Fruit fly (Drosophila melanogaster) whole organism: ENCODE measurements around the gene CG13305.

Source experiments
- CG8478 ChIP-seq: fragments of >200 bp; optimal IDR thresholded peaks from 2 replicates; lab custom pipeline; 2018; ENCODE audit warnings: inconsistent platforms
- Dll ChIP-seq: fragments of >200 bp; optimal IDR thresholded peaks from 2 replicates; lab custom pipeline; 2017
- EcR ChIP-seq, 2 experiments: fragments of >200 bp; optimal IDR thresholded peaks; 2 replicates each; lab custom pipeline; 2017; ENCODE audit warnings: missing biosample characterization in 2 of 2, missing genetic modification characterization in 2 of 2, missing genetic modification reagents in 2 of 2
- pan ChIP-seq: fragments of >200 bp; optimal IDR thresholded peaks from 2 replicates; lab custom pipeline; 2017
- psq ChIP-seq: fragments of >200 bp; optimal IDR thresholded peaks from 2 replicates; lab custom pipeline; 2017
- usp ChIP-seq: fragments of >200 bp; optimal IDR thresholded peaks from 2 replicates; lab custom pipeline; 2017; ENCODE audit warnings: missing biosample characterization, missing genetic modification characterization, mixed read lengths

CG13305 gene

DNA sequence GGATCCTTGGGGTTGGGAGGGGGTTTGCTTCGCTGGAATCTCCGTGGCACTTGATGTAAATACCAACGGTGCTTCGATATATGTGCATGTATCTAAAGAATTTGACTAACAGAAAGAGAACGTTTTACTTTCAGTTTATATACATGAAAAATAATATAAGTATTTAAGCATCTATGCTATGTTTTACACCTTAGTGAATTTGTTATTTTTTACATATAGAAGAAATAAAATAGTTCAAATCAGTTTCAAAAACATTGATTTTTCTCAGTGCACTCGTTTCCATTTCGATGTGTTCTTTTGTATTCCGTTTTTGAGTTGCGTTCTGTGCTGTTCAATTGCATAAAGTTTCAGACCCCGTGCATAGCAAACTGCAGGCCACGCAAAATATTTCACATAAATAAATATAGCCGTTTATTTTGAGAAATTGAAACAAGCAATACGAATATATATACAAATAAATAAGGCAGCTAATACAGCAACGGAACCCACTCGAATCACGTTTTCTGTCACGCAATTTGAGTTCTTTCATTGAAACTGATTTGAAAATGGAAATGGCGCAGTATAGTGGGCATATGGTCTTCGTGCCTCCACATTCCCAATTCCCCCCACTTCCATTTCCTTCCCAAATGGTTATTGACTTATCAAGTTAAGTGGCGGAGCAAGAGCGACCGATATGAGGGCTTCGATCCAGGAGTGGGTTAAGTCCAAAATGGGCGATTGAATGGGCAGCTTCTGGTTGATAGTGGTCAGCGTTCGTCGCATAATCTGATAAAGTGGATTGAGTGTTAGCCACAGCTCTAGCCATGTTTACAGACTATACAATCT is 36.1 kb upstream of the CG13305 start:
- TF ChIP-seq usp (GFP tag; lab: Kevin White, UChicago) = no peak
- TF ChIP-seq CG8478 (lab: Kevin White, UChicago) = no peak
- TF ChIP-seq psq (lab: Kevin White, UChicago) = no peak
- no peak for TF ChIP-seq EcR (GFP tag; optimal IDR thresholded peaks at IDR 0.05; lab: Kevin White, UChicago)
- TF ChIP-seq Dll (lab: Kevin White, UChicago) = no peak
- TF ChIP-seq pan (lab: Kevin White, UChicago) = no peak

DNA sequence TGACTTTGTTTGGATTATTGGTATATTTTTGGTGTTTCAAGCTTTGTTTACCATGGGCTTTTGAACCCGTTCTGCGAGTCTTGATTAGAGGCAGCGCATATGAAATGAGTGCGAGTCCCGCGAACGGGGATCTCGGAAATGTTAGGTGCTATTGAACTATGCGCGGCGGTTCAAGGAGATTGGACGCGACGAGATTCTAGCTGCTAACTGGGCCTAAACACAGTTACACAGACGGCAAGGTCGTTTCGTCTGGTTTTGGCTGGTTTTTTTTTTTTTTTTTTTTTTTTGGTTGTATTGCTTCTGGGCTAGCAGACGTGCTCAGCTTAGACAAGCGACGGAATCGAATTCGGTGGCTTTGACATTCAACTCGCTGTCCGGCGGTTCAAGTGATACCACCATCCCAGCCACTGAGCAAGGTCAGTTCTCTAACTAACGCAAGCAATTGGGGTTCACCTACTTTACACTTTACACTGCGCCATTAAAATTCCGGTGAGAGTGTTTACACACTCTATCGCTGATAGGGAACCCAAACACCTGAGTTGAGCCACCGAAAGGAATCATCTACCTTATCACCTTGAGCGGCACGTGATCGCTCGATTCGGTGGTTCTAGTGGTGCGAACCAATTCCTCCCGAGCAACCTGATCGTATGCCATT is 35.4 kb upstream of the CG13305 start:
- TF ChIP-seq EcR (GFP tag; optimal IDR thresholded peaks at IDR 0.05; lab: Kevin White, UChicago) = no peak

DNA sequence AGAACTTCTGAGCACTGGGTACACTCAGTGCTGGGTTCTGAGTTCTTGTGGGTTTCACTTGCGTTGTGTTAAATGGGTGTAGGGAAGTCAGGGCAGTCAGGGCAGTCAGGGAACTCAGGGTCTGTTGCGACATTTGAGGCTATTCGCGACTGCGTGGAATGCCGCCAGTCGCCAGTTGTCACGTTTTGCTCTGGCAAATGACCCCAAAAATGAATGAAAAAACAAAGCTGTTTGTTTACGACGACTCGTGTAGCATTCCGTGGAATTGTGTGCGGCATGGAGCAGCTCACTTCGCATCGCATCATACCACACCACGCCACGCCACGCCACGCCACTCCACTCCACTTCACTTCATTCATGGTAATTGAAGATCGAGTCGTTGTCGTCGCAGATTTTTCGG is 34.6 kb upstream of the CG13305 start:
- TF ChIP-seq psq (lab: Kevin White, UChicago) = no peak
- no peak for TF ChIP-seq EcR (GFP tag; optimal IDR thresholded peaks at IDR 0.05; lab: Kevin White, UChicago)
- no peak for TF ChIP-seq CG8478 (lab: Kevin White, UChicago)
- no peak for TF ChIP-seq pan (lab: Kevin White, UChicago)
- TF ChIP-seq usp (GFP tag; lab: Kevin White, UChicago) = no peak
- TF ChIP-seq Dll (lab: Kevin White, UChicago) = no peak

- TF ChIP-seq pan (lab: Kevin White, UChicago) = no peak
- no peak for TF ChIP-seq usp (GFP tag; lab: Kevin White, UChicago)
- TF ChIP-seq psq (lab: Kevin White, UChicago) = no peak
- TF ChIP-seq CG8478 (lab: Kevin White, UChicago) = no peak
- no peak for TF ChIP-seq EcR (GFP tag; optimal IDR thresholded peaks at IDR 0.05; lab: Kevin White, UChicago)
- TF ChIP-seq Dll (lab: Kevin White, UChicago) = no peak
Observed at dm6 chr3L:8680353-8680752, 33.7 kb upstream of the CG13305 start.

DNA sequence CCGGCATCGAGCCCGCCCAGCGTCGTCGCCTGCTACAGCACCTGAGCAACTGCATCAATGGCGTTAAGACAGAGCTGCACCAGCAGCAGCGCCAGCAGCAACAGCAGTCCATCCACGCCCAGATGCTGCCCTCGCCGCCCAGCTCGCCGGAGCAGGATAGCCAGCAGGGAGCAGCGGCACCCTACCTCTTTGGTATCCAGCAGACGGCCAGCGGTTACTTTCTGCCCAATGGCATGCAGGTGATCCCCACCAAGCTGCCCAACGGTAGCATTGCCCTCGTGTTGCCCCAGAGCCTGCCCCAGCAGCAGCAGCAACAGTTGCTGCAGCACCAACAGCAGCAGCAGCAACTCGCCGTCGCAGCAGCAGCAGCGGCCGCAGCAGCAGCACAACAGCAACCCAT is 31.2 kb upstream of the CG13305 start:
- TF ChIP-seq CG8478 (lab: Kevin White, UChicago) (no peak), EcR (GFP tag; optimal IDR thresholded peaks at IDR 0.05; lab: Kevin White, UChicago) (no peak), pan (lab: Kevin White, UChicago) (no peak), psq (lab: Kevin White, UChicago) (no peak), Dll (lab: Kevin White, UChicago) (no peak), usp (GFP tag; lab: Kevin White, UChicago) (no peak)

DNA sequence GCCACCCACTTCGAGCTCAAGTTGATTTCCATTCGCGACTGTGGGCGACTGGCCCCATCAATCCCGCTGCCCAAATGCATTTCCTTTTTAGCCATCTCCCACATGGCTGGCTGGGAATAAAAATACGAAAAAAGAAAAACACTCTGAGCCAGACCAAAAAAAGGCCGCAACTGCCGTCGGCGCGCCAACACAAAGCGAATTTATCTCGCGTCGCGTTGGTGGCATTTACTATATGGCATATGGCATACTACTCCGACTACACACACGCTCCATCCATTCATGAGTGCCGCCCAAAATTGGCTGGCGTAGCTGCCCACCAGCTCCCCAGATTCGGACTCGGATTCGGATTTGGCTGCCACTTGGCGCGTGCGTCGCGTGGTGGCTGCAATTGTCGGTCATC is 29.9 kb upstream of the CG13305 start:
- TF ChIP-seq CG8478 (lab: Kevin White, UChicago) (no peak), psq (lab: Kevin White, UChicago) (no peak), pan (lab: Kevin White, UChicago) (no peak), usp (GFP tag; lab: Kevin White, UChicago) (no peak), Dll (lab: Kevin White, UChicago) (no peak), EcR (GFP tag; optimal IDR thresholded peaks at IDR 0.05; lab: Kevin White, UChicago) (no peak)

DNA sequence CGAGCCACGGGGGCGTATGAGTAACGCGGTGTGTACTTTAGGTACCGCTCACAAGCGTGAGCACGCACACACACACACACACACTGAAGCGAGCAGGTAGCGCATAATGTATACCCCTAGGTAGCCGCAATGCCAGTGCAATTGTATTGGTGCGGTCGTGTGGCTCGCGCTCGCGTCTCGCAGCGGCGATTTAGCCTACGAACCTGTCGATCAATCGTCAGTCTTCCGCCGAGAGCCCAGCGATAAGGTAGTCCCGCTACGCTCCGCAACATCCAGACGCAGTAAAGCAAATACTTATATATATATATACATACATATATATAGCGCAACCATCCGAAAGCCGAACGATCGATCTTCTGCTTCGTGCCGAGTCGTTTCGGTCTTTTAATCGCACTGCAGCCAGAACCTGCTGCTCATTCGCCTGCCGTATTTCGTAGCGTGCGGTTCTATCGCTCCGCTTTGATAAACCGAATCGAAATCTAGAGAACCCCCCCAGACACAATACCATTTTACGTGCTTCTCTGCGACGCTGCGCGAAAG is 29.0 kb upstream of the CG13305 start, which contains the start of gene hry:
Gene hry, plus strand, starts transcription at position 215 of the 540 bp plus-strand sequence.
- TF ChIP-seq Dll (lab: Kevin White, UChicago) (peak; percentile 24), EcR (GFP tag; optimal IDR thresholded peaks at IDR 0.05; lab: Kevin White, UChicago) (no peak)

DNA sequence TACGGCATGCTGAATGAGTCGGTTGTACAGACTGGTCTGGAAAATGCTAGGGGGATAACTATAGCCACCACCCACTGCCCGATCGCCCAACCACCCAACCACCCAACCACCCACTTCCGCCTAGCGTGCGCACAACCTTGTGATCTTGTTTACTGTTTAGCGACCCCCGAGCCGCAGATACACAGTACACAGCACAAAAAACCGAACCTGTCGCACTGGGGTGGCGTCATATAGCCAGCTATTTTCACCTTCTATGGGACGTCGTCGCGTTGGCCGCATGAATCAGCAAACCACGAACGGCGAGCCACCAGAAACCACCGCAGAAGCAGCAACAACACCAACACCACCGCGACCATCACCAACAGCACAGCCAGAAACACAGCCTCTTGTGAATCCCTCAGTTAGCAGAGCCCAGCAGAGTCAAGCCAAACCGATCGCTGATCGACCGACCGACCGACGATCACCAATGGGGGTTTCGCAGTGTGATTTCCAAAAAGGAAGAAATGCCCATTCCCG is 28.5 kb upstream of the CG13305 start:
- TF ChIP-seq EcR (GFP tag; optimal IDR thresholded peaks at IDR 0.05; lab: Kevin White, UChicago) = no peak
- no peak for TF ChIP-seq CG8478 (lab: Kevin White, UChicago)
- no peak for TF ChIP-seq pan (lab: Kevin White, UChicago)
- TF ChIP-seq Dll (lab: Kevin White, UChicago) = no peak
- no peak for TF ChIP-seq psq (lab: Kevin White, UChicago)
- TF ChIP-seq usp (GFP tag; lab: Kevin White, UChicago) = no peak

DNA sequence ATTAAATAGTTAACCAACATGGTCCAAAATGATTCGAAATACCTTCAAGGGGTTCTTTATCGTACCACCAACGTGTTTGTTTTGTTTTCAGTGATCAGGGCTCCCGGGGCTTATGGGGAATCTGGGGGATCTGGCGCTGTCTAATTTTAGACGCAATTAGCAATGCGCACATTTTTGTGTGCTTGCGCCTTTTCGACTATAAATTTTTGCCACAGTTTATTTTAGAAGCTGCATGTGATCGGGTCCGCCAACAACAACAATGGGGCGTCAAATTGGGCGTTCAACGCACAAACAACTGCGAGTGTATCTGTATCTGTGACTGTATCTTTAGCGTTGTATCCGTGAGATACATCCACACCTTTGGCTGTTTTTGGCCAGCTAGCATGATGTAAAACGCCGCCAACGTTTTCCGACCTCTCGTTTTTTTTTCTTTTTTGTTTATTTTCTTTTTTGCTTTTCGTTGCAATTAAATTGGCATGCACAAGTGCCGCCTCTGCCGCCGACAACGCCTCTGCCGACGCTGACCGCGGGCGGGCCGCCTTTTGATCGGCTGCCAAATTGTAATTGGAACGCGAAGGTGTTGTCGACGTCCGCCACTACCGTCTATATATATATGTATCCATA is 26.9 kb upstream of the CG13305 start:
- TF ChIP-seq psq (lab: Kevin White, UChicago) (no peak), pan (lab: Kevin White, UChicago) (no peak), CG8478 (lab: Kevin White, UChicago) (no peak), usp (GFP tag; lab: Kevin White, UChicago) (no peak)

DNA sequence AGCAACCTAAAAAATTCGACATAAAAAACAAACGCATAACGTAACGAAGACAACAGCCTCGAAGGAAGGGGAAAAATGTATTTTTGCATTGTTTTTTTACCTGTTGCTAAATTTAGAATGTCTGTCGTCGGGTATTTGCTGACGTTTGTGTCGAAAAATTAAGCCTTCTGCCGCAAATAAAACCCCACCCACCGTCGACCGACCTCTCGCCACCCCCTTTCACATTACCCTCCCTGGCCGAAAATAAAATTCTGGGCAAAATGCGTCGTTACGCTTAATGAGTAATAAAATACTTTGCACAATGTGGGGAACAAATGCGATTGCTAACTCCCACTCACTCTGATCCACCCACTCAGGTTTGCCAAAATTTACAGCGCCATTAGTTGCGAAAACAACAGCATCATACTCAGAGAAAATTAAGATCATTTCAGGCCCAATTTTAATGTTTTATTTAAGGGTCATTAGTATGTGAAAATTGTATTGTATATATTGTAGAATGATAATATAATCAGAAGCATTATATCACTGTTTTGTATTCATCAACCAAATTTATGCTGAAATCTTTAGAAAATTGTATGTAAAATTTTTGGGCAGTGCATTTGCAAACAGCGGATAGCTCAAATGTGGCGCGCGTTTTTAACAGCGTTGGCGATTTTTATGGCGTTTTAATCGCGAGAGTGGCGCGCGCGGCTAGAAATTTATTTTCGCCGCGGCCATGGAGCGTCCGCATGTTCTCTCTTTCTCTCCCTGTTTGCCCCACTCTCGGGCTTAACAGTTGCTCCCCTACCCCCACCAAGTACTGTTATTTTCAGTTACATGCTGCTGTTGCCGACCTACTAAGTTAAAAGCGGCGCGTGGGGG is 25.8 kb upstream of the CG13305 start:
- TF ChIP-seq usp (GFP tag; lab: Kevin White, UChicago) (no peak), Dll (lab: Kevin White, UChicago) (peak; percentile 43)
